Comparison of ENCODE assay signal across 1 fruit fly cellular context in the genomic region with DNA sequence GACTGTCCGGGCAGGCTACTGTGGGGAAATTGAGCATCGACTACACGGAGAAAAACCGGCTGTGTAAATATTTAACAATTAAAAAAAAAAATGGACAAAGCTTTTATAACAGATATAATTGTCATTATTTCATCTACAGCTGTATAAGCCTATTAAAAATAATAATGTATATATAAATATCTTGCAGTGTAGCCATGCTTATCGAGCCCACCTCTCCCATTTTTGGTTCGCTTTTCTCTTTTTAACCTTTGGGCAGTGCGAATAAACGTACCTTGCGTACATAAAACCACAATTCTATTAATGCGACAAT.
TF ChIP-seq lines count a peak whose summit lies in the region.

No protein-coding gene starts in this region.

TF ChIP-seq in whole organism, embryonic, 481 proteins besides CTCF, POLR2A, EP300 and RAD21 (continued from another document and continues in another):
- TF ChIP-seq CG9727 (GFP tag; optimal IDR thresholded peaks at IDR 0.05; lab: Kevin White, UChicago) (peak; percentile 71), CG7839 (tag; optimal IDR thresholded peaks at IDR 0.05; lab: Kevin White, UChicago) (peak; percentile 79), Dfd (GFP tag; optimal IDR thresholded peaks at IDR 0.05; lab: Kevin White, UChicago) (no peak), CG34422 (GFP tag; IDR thresholded peaks at IDR 0.05; lab: Robert Waterston, UW) (peak; percentile 63; the same call in 1 of the 3 replicates), CG17359 (tag; optimal IDR thresholded peaks at IDR 0.05; lab: Kevin White, UChicago) (no peak), CG43689 (GFP tag; IDR thresholded peaks at IDR 0.05; lab: Robert Waterston, UW) (0 out of 2 replicates have a peak, but pooled peaks have one; percentile 26), Doc2 (GFP tag; IDR thresholded peaks at IDR 0.05; lab: Robert Waterston, UW) (no peak), H2.0 (GFP tag; IDR thresholded peaks at IDR 0.05; lab: Robert Waterston, UW) (peak; percentile 69), CG2712 (tag; optimal IDR thresholded peaks at IDR 0.05; lab: Kevin White, UChicago) (no peak), Dad (GFP tag; optimal IDR thresholded peaks at IDR 0.05; lab: Kevin White, UChicago) (peak; percentile 15), Tbp (GFP tag; optimal IDR thresholded peaks at IDR 0.05; lab: Kevin White, UChicago) (no peak), CG8089 (GFP tag; optimal IDR thresholded peaks at IDR 0.05; lab: Kevin White, UChicago) (no peak), MBD-R2 (GFP tag; IDR thresholded peaks at IDR 0.05; lab: Robert Waterston, UW) (peak; percentile 43; the same call in 1 of the 2 replicates), CG34376 (GFP tag; optimal IDR thresholded peaks at IDR 0.05; lab: Kevin White, UChicago) (no peak), Poxn (GFP tag; IDR thresholded peaks at IDR 0.05; lab: Robert Waterston, UW) (no peak), H15 (GFP tag; IDR thresholded peaks at IDR 0.05; lab: Robert Waterston, UW) (peak; percentile 27; the same call in 1 of the 3 replicates), HLH54F (GFP tag; optimal IDR thresholded peaks at IDR 0.05; lab: Kevin White, UChicago) (peak; percentile 21), ken (GFP tag; IDR thresholded peaks at IDR 0.05; lab: Robert Waterston, UW) (0 out of 3 replicates have a peak, but pooled peaks have one; percentile 34), CG10431 (GFP tag; optimal IDR thresholded peaks at IDR 0.05; lab: Kevin White, UChicago) (no peak), lov (optimal IDR thresholded peaks at IDR 0.05; lab: Kevin White, UChicago) (no peak), lov (GFP tag; IDR thresholded peaks at IDR 0.05; lab: Robert Waterston, UW) (no peak), phol (tag; optimal IDR thresholded peaks at IDR 0.05; lab: Kevin White, UChicago) (no peak), zen2 (GFP tag; IDR thresholded peaks at IDR 0.05; lab: Robert Waterston, UW; ENCODE audit: partially characterized antibody) (no peak), gem (tag; optimal IDR thresholded peaks at IDR 0.05; lab: Kevin White, UChicago) (peak; percentile 82), trh (GFP tag; optimal IDR thresholded peaks at IDR 0.05; lab: Kevin White, UChicago) (peak; percentile 31), vvl (GFP tag; IDR thresholded peaks at IDR 0.05; lab: Robert Waterston, UW) (no peak; the same call in 1 of the 2 replicates), bowl (GFP tag; IDR thresholded peaks at IDR 0.05; lab: Robert Waterston, UW) (0 out of 2 replicates have a peak, but pooled peaks have one; percentile 41), BEAF-32 (GFP tag; optimal IDR thresholded peaks at IDR 0.05; lab: Kevin White, UChicago) (no peak), chn (GFP tag; optimal IDR thresholded peaks at IDR 0.05; lab: Kevin White, UChicago) (peak; percentile 33), crp (GFP tag; optimal IDR thresholded peaks at IDR 0.05; lab: Kevin White, UChicago) (no peak), CG12942 (GFP tag; optimal IDR thresholded peaks at IDR 0.05; lab: Kevin White, UChicago) (peak; percentile 40), mam (GFP tag; optimal IDR thresholded peaks at IDR 0.05; lab: Kevin White, UChicago) (peak; percentile 66), chm (GFP tag; IDR thresholded peaks at IDR 0.05; lab: Robert Waterston, UW) (no peak), shn (GFP tag; optimal IDR thresholded peaks at IDR 0.05; lab: Kevin White, UChicago) (no peak), CG11456 (GFP tag; IDR thresholded peaks at IDR 0.05; lab: Robert Waterston, UW) (peak; percentile 80), kay (GFP tag; optimal IDR thresholded peaks at IDR 0.05; lab: Kevin White, UChicago) (peak; percentile 31), lola (GFP tag; optimal IDR thresholded peaks at IDR 0.05; lab: Kevin White, UChicago) (no peak), Hmx (GFP tag; optimal IDR thresholded peaks at IDR 0.05; lab: Kevin White, UChicago) (no peak), CG2116 (GFP tag; optimal IDR thresholded peaks at IDR 0.05; lab: Kevin White, UChicago) (no peak), run (tag; optimal IDR thresholded peaks at IDR 0.05; lab: Kevin White, UChicago) (no peak), CG5953 (GFP tag; IDR thresholded peaks at IDR 0.05; lab: Robert Waterston, UW) (0 out of 2 replicates have a peak, but pooled peaks have one; percentile 45), Bdp1 (GFP tag; optimal IDR thresholded peaks at IDR 0.05; lab: Kevin White, UChicago) (no peak), CG10543 (GFP tag; optimal IDR thresholded peaks at IDR 0.05; lab: Kevin White, UChicago) (no peak), Ets65A (GFP tag; lab: Kevin White, UChicago) (no peak), zen (tag; optimal IDR thresholded peaks at IDR 0.05; lab: Kevin White, UChicago) (no peak), CG12659 (GFP tag; optimal IDR thresholded peaks at IDR 0.05; lab: Kevin White, UChicago) (peak; percentile 40), emc (GFP tag; optimal IDR thresholded peaks at IDR 0.05; lab: Kevin White, UChicago) (no peak), CG10462 (GFP tag; optimal IDR thresholded peaks at IDR 0.05; lab: Kevin White, UChicago) (no peak), CG18011 (GFP tag; optimal IDR thresholded peaks at IDR 0.05; lab: Kevin White, UChicago) (peak; percentile 37), Mrtf (GFP tag; IDR thresholded peaks at IDR 0.05; lab: Robert Waterston, UW) (peak; percentile 39; the same call in 1 of the 3 replicates), zf30C (GFP tag; optimal IDR thresholded peaks at IDR 0.05; lab: Kevin White, UChicago) (no peak), Optix (GFP tag; IDR thresholded peaks at IDR 0.05; lab: Robert Waterston, UW) (no peak; the same call in 2 of the 3 replicates), fru (optimal IDR thresholded peaks at IDR 0.05; lab: Kevin White, UChicago) (no peak), so (GFP tag; IDR thresholded peaks at IDR 0.05; lab: Robert Waterston, UW) (peak; percentile 73; the same call in 2 of the 3 replicates), Hey (tag; optimal IDR thresholded peaks at IDR 0.05; lab: Kevin White, UChicago) (no peak), gsb (GFP tag; IDR thresholded peaks at IDR 0.05; lab: Robert Waterston, UW) (peak; percentile 42), CG17829 (tag; optimal IDR thresholded peaks at IDR 0.05; lab: Kevin White, UChicago) (no peak), Eip74EF (GFP tag; optimal IDR thresholded peaks at IDR 0.05; lab: Kevin White, UChicago) (no peak), bcd (GFP tag; optimal IDR thresholded peaks at IDR 0.05; lab: Kevin White, UChicago) (peak; percentile 64), CG1233 (GFP tag; optimal IDR thresholded peaks at IDR 0.05; lab: Kevin White, UChicago) (peak; percentile 39), Drgx (GFP tag; IDR thresholded peaks at IDR 0.05; lab: Robert Waterston, UW) (no peak; the same call in none of the 2 replicates), CG9817 (tag; optimal IDR thresholded peaks at IDR 0.05; lab: Kevin White, UChicago) (peak; percentile 72), CG7357 (GFP tag; IDR thresholded peaks at IDR 0.05; lab: Robert Waterston, UW) (peak; percentile 64; the same call in 2 of the 3 replicates), CG10565 (GFP tag; optimal IDR thresholded peaks at IDR 0.05; lab: Kevin White, UChicago) (no peak), PHDP (tag; optimal IDR thresholded peaks at IDR 0.05; lab: Kevin White, UChicago) (peak; percentile 81), sd (tag; optimal IDR thresholded peaks at IDR 0.05; lab: Kevin White, UChicago) (no peak), lmd (GFP tag; IDR thresholded peaks at IDR 0.05; lab: Robert Waterston, UW) (peak; percentile 67), CG10321 (GFP tag; IDR thresholded peaks at IDR 0.05; lab: Robert Waterston, UW) (peak; percentile 34; the same call in 1 of the 2 replicates), CG16863 (GFP tag; optimal IDR thresholded peaks at IDR 0.05; lab: Kevin White, UChicago) (peak; percentile 26), CG32772 (GFP tag; IDR thresholded peaks at IDR 0.05; lab: Robert Waterston, UW) (peak; percentile 65), CG6272 (GFP tag; IDR thresholded peaks at IDR 0.05; lab: Robert Waterston, UW) (peak; percentile 63), CG6254 (GFP tag; optimal IDR thresholded peaks at IDR 0.05; lab: Kevin White, UChicago) (peak; percentile 12), en (GFP tag; optimal IDR thresholded peaks at IDR 0.05; lab: Kevin White, UChicago) (no peak), E2f2 (GFP tag; IDR thresholded peaks at IDR 0.05; lab: Robert Waterston, UW) (no peak), CG14860 (GFP tag; IDR thresholded peaks at IDR 0.05; lab: Robert Waterston, UW; ENCODE audit: partially characterized antibody) (no peak), CG13894 (tag; optimal IDR thresholded peaks at IDR 0.05; lab: Kevin White, UChicago) (no peak), CG11504 (tag; optimal IDR thresholded peaks at IDR 0.05; lab: Kevin White, UChicago) (peak; percentile 71), tio (GFP tag; optimal IDR thresholded peaks at IDR 0.05; lab: Kevin White, UChicago) (peak; percentile 55), sqz (GFP tag; optimal IDR thresholded peaks at IDR 0.05; lab: Kevin White, UChicago) (no peak), ERR (GFP tag; optimal IDR thresholded peaks at IDR 0.05; lab: Kevin White, UChicago) (no peak), bab2 (GFP tag; optimal IDR thresholded peaks at IDR 0.05; lab: Kevin White, UChicago) (peak; percentile 32), CG10979 (tag; optimal IDR thresholded peaks at IDR 0.05; lab: Kevin White, UChicago) (no peak), CG7786 (GFP tag; optimal IDR thresholded peaks at IDR 0.05; lab: Kevin White, UChicago) (no peak), pho (GFP tag; optimal IDR thresholded peaks at IDR 0.05; lab: Kevin White, UChicago) (peak; percentile 35), Bgb (GFP tag; IDR thresholded peaks at IDR 0.05; lab: Robert Waterston, UW; ENCODE audit: partially characterized antibody) (no peak), pnt (GFP tag; optimal IDR thresholded peaks at IDR 0.05; lab: Kevin White, UChicago) (peak; percentile 6), Atf-2 (GFP tag; optimal IDR thresholded peaks at IDR 0.05; lab: Kevin White, UChicago) (no peak), CG15601 (tag; optimal IDR thresholded peaks at IDR 0.05; lab: Kevin White, UChicago) (no peak), CG15514 (GFP tag; optimal IDR thresholded peaks at IDR 0.05; lab: Kevin White, UChicago) (peak; percentile 43), nmo (GFP tag; optimal IDR thresholded peaks at IDR 0.05; lab: Kevin White, UChicago) (peak; percentile 68), CG30020 (tag; optimal IDR thresholded peaks at IDR 0.05; lab: Kevin White, UChicago) (no peak), HmgD (GFP tag; optimal IDR thresholded peaks at IDR 0.05; lab: Kevin White, UChicago) (no peak), HLHmδ (GFP tag; optimal IDR thresholded peaks at IDR 0.05; lab: Kevin White, UChicago) (no peak), Ets97D (GFP tag; optimal IDR thresholded peaks at IDR 0.05; lab: Kevin White, UChicago) (peak; percentile 14), sr (GFP tag; IDR thresholded peaks at IDR 0.05; lab: Robert Waterston, UW) (no peak), CG18476 (GFP tag; optimal IDR thresholded peaks at IDR 0.05; lab: Kevin White, UChicago) (no peak), dimm (GFP tag; IDR thresholded peaks at IDR 0.05; lab: Robert Waterston, UW) (0 out of 2 replicates have a peak, but pooled peaks have one; percentile 7), Gsc (GFP tag; IDR thresholded peaks at IDR 0.05; lab: Robert Waterston, UW) (peak; percentile 24; the same call in 1 of the 2 replicates), CG3281 (GFP tag; optimal IDR thresholded peaks at IDR 0.05; lab: Kevin White, UChicago) (peak; percentile 73), wek (GFP tag; optimal IDR thresholded peaks at IDR 0.05; lab: Kevin White, UChicago) (no peak), CG13775 (GFP tag; optimal IDR thresholded peaks at IDR 0.05; lab: Kevin White, UChicago) (no peak), chif (GFP tag; optimal IDR thresholded peaks at IDR 0.05; lab: Kevin White, UChicago) (peak in 1 of 2 experiments; percentile 33), Sox100B (GFP tag; optimal IDR thresholded peaks at IDR 0.05; lab: Kevin White, UChicago) (peak; percentile 25), CG2129 (GFP tag; IDR thresholded peaks at IDR 0.05; lab: Robert Waterston, UW; ENCODE audit: partially characterized antibody) (no peak), CG6791 (GFP tag; IDR thresholded peaks at IDR 0.05; lab: Robert Waterston, UW; ENCODE audit: partially characterized antibody) (no peak), Neu2 (GFP tag; optimal IDR thresholded peaks at IDR 0.05; lab: Kevin White, UChicago; ENCODE audit: borderline replicate concordance) (no peak), unpg (GFP tag; optimal IDR thresholded peaks at IDR 0.05; lab: Kevin White, UChicago) (peak; percentile 79), Fer1 (GFP tag; optimal IDR thresholded peaks at IDR 0.05; lab: Kevin White, UChicago) (no peak), CG13123 (GFP tag; optimal IDR thresholded peaks at IDR 0.05; lab: Kevin White, UChicago) (peak; percentile 8), Camta (GFP tag; optimal IDR thresholded peaks at IDR 0.05; lab: Kevin White, UChicago) (peak; percentile 36), sens (GFP tag; lab: Kevin White, UChicago) (peak; percentile 67), CG3726 (GFP tag; IDR thresholded peaks at IDR 0.05; lab: Robert Waterston, UW) (0 out of 3 replicates have a peak, but pooled peaks have one; percentile 31), NFAT (GFP tag; IDR thresholded peaks at IDR 0.05; lab: Robert Waterston, UW) (no peak; the same call in 1 of the 2 replicates), Max (GFP tag; optimal IDR thresholded peaks at IDR 0.05; lab: Kevin White, UChicago) (peak; percentile 25), CG42726 (GFP tag; IDR thresholded peaks at IDR 0.05; lab: Robert Waterston, UW; ENCODE audit: partially characterized antibody) (no peak), ham (GFP tag; IDR thresholded peaks at IDR 0.05; lab: Robert Waterston, UW) (no peak), ind (GFP tag; optimal IDR thresholded peaks at IDR 0.05; lab: Kevin White, UChicago) (peak; percentile 71), klu (GFP tag; IDR thresholded peaks at IDR 0.05; lab: Robert Waterston, UW) (peak; percentile 51; the same call in 1 of the 2 replicates), CG17912 (GFP tag; optimal IDR thresholded peaks at IDR 0.05; lab: Kevin White, UChicago) (no peak), CG3838 (GFP tag; optimal IDR thresholded peaks at IDR 0.05; lab: Kevin White, UChicago) (no peak), CG31388 (GFP tag; optimal IDR thresholded peaks at IDR 0.05; lab: Kevin White, UChicago) (no peak), gcm2 (GFP tag; optimal IDR thresholded peaks at IDR 0.05; lab: Kevin White, UChicago) (no peak), CG17568 (GFP tag; optimal IDR thresholded peaks at IDR 0.05; lab: Kevin White, UChicago) (no peak), Hsf (GFP tag; optimal IDR thresholded peaks at IDR 0.05; lab: Kevin White, UChicago) (peak; percentile 57), da (GFP tag; optimal IDR thresholded peaks at IDR 0.05; lab: Kevin White, UChicago) (no peak), CG1024 (GFP tag; IDR thresholded peaks at IDR 0.05; lab: Robert Waterston, UW) (0 out of 2 replicates have a peak, but pooled peaks have one; percentile 45), slp2 (GFP tag; optimal IDR thresholded peaks at IDR 0.05; lab: Kevin White, UChicago) (no peak)
